Worm (Caenorhabditis elegans) whole organism, mixed stage, embryonic: ENCODE results near the gene srz-6.

Experiments used
- blmp-1 ChIP-seq: fragments of 150-350 bp; optimal IDR thresholded peaks from 2 replicates; lab custom pipeline; 2014; ENCODE audit warnings: missing biosample characterization, missing genetic modification characterization
- drap-1 ChIP-seq: fragments of 200-800 bp; sonication (Bioruptor generic); optimal IDR thresholded peaks from 3 replicates; lab custom pipeline; 2018; ENCODE audit warnings: mild to moderate bottlenecking, missing genetic modification characterization, missing compliant biosample characterization
- ham-2 ChIP-seq: fragments of 200-800 bp; sonication (Bioruptor generic); optimal IDR thresholded peaks from 2 replicates; lab custom pipeline; 2018; ENCODE audit warnings: mild to moderate bottlenecking, missing genetic modification characterization, missing compliant biosample characterization
- lin-13 ChIP-seq: fragments of 150-350 bp; optimal IDR thresholded peaks from 2 replicates; lab custom pipeline; 2014; ENCODE audit warnings: missing biosample characterization, missing genetic modification characterization
- lin-32 ChIP-seq: fragments of 200-800 bp; sonication (Bioruptor generic); optimal IDR thresholded peaks from 2 replicates; lab custom pipeline; 2018; ENCODE audit warnings: mild to moderate bottlenecking, missing genetic modification characterization, missing compliant biosample characterization
- nhr-2 ChIP-seq: fragments of 150-350 bp; optimal IDR thresholded peaks from 2 replicates; lab custom pipeline; 2014; ENCODE audit warnings: missing biosample characterization, missing genetic modification characterization
- sem-2 ChIP-seq: fragments of 200-800 bp; sonication (Bioruptor generic); optimal IDR thresholded peaks from 2 replicates; lab custom pipeline; 2018; ENCODE audit warnings: mild to moderate bottlenecking, missing genetic modification characterization, missing compliant biosample characterization
- sptf-1 ChIP-seq: sonication (generic microtip); optimal IDR thresholded peaks from 2 replicates; lab custom pipeline; 2017; ENCODE audit warnings: mild to moderate bottlenecking, missing genetic modification characterization, moderate library complexity, missing compliant biosample characterization
- unc-39 ChIP-seq: fragments of 150-350 bp; optimal IDR thresholded peaks from 2 replicates; lab custom pipeline; 2014; ENCODE audit warnings: missing biosample characterization, missing genetic modification characterization

Gene srz-6

DNA sequence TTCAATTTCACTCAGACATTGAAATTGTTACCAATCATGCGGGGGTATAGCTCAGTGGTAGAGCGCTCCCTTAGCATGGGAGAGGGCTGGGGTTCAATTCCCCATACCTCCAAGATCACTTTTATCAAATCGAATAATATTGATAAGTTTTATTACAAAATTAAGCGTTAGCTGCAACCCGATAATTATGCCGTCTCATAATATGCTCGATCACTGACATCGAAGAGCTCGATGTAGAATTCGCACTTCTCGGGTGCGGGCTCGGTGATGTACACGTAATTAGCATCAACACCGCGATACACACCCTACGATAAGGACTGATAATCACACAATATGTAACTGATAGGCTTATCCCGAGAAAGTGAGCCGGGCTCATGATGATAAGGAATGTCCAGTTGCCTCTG lies 50.6 kb downstream of the srz-6 start:
- TF ChIP-seq sptf-1 (tag; lab: Kevin White, UChicago) (no peak), ham-2 (GFP tag; lab: Kevin White, UChicago) (no peak), drap-1 (no peak), lin-32 (GFP tag; lab: Kevin White, UChicago) (no peak), nhr-2 (tag; lab: Kevin White, UChicago) (no peak), lin-13 (no peak), unc-39 (tag; lab: Kevin White, UChicago) (no peak), sem-2 (no peak), blmp-1 (no peak)
